Worm (Caenorhabditis elegans) whole organism, late embryonic: ENCODE measurements around the gene sftb-6.
"Not testable (repeated sequence)": the region's sequence is repeated elsewhere in the genome, so short reads cannot be mapped to it uniquely, and the experiment has no call there.

Experiments used
- F13H6.1 ChIP-seq: sonication (generic microtip); optimal IDR thresholded peaks from 2 replicates; lab custom pipeline; 2016; ENCODE audit warnings: missing genetic modification characterization, missing compliant biosample characterization
- K02D7.2 ChIP-seq: sonication (generic microtip); optimal IDR thresholded peaks from 2 replicates; lab custom pipeline; 2017; ENCODE audit warnings: mild to moderate bottlenecking, missing genetic modification characterization, missing compliant biosample characterization
- ceh-18 ChIP-seq: sonication (generic microtip); optimal IDR thresholded peaks from 2 replicates; lab custom pipeline; 2016; ENCODE audit warnings: missing genetic modification characterization, missing compliant biosample characterization
- ceh-19 ChIP-seq: fragments of 200-800 bp; sonication (Bioruptor generic); optimal IDR thresholded peaks from 2 replicates; lab custom pipeline; 2018; ENCODE audit warnings: mild to moderate bottlenecking, missing genetic modification characterization, missing compliant biosample characterization
- ceh-2 ChIP-seq: sonication (generic microtip); optimal IDR thresholded peaks from 2 replicates; lab custom pipeline; 2016; ENCODE audit warnings: missing genotype, missing genetic modification characterization, missing compliant biosample characterization
- ceh-22 ChIP-seq: sonication (generic microtip); optimal IDR thresholded peaks from 2 replicates; lab custom pipeline; 2017; ENCODE audit warnings: missing biosample characterization, missing genetic modification characterization
- ceh-24 ChIP-seq: sonication (generic microtip); optimal IDR thresholded peaks from 2 replicates; lab custom pipeline; 2016; ENCODE audit warnings: mild to moderate bottlenecking, missing genetic modification characterization, missing compliant biosample characterization
- ceh-31 ChIP-seq: sonication (generic microtip); optimal IDR thresholded peaks from 2 replicates; lab custom pipeline; 2016; ENCODE audit warnings: missing genetic modification characterization, missing compliant biosample characterization
- ceh-34 ChIP-seq: sonication (generic microtip); optimal IDR thresholded peaks from 2 replicates; lab custom pipeline; 2016; ENCODE audit warnings: mild to moderate bottlenecking, missing genetic modification characterization, missing compliant biosample characterization
- ceh-6 ChIP-seq: fragments of 200-800 bp; sonication (Bioruptor generic); optimal IDR thresholded peaks from 2 replicates; lab custom pipeline; 2018; ENCODE audit warnings: mild to moderate bottlenecking, missing genetic modification characterization, missing compliant biosample characterization
- ceh-9 ChIP-seq: sonication (generic microtip); optimal IDR thresholded peaks from 2 replicates; lab custom pipeline; 2016; ENCODE audit warnings: mild to moderate bottlenecking, missing genetic modification characterization, inconsistent platforms, missing compliant biosample characterization
- elt-2 ChIP-seq: sonication (generic microtip); optimal IDR thresholded peaks from 2 replicates; lab custom pipeline; 2016; ENCODE audit warnings: missing genetic modification reagents, missing genetic modification characterization, missing compliant biosample characterization
- ets-4 ChIP-seq: sonication (generic microtip); optimal IDR thresholded peaks from 2 replicates; lab custom pipeline; 2016; ENCODE audit warnings: missing genetic modification characterization, missing compliant biosample characterization
- fax-1 ChIP-seq: sonication (generic microtip); optimal IDR thresholded peaks from 2 replicates; lab custom pipeline; 2016; ENCODE audit warnings: missing genotype, missing genetic modification characterization, missing compliant biosample characterization
- fkh-10 ChIP-seq: fragments of 150-350 bp; optimal IDR thresholded peaks from 2 replicates; lab custom pipeline; 2014; ENCODE audit warnings: missing biosample characterization, missing genetic modification reagents, missing genetic modification characterization
- fkh-6 ChIP-seq: sonication (generic microtip); optimal IDR thresholded peaks from 2 replicates; lab custom pipeline; 2016; ENCODE audit warnings: missing genetic modification characterization, missing compliant biosample characterization
- gmeb-2 ChIP-seq: sonication (generic microtip); optimal IDR thresholded peaks from 2 replicates; lab custom pipeline; 2016; ENCODE audit warnings: missing genetic modification characterization, inconsistent platforms, missing compliant biosample characterization
- hlh-13 ChIP-seq: fragments of 200-800 bp; sonication (Bioruptor generic); optimal IDR thresholded peaks from 2 replicates; lab custom pipeline; 2018; ENCODE audit warnings: mild to moderate bottlenecking, missing genetic modification characterization, missing compliant biosample characterization
- hlh-30 ChIP-seq: sonication (generic microtip); optimal IDR thresholded peaks from 2 replicates; lab custom pipeline; 2017; ENCODE audit warnings: antibody characterized with exemption, missing genetic modification characterization, missing compliant biosample characterization; ENCODE audit not compliant: insufficient read depth
- hlh-6 ChIP-seq: sonication (generic microtip); optimal IDR thresholded peaks from 2 replicates; lab custom pipeline; 2016; ENCODE audit warnings: missing genotype, missing genetic modification characterization, missing compliant biosample characterization
- hlh-8 ChIP-seq: sonication (generic microtip); optimal IDR thresholded peaks from 2 replicates; lab custom pipeline; 2016; ENCODE audit warnings: missing genotype, missing genetic modification characterization, missing compliant biosample characterization
- madf-2 ChIP-seq: sonication (generic microtip); optimal IDR thresholded peaks from 2 replicates; lab custom pipeline; 2017; ENCODE audit warnings: missing genetic modification characterization, missing compliant biosample characterization
- mec-3 ChIP-seq: sonication (generic microtip); optimal IDR thresholded peaks from 2 replicates; lab custom pipeline; 2016; ENCODE audit warnings: borderline replicate concordance, missing genetic modification characterization, missing compliant biosample characterization
- nhr-232 ChIP-seq: sonication (generic microtip); optimal IDR thresholded peaks from 2 replicates; lab custom pipeline; 2016; ENCODE audit warnings: missing genetic modification characterization, missing compliant biosample characterization
- odd-2 ChIP-seq: sonication (generic microtip); optimal IDR thresholded peaks from 2 replicates; lab custom pipeline; 2017; ENCODE audit warnings: antibody characterized with exemption, mild to moderate bottlenecking, missing genetic modification characterization, missing compliant biosample characterization
- pag-3 ChIP-seq: sonication (generic microtip); optimal IDR thresholded peaks from 2 replicates; lab custom pipeline; 2016; ENCODE audit warnings: missing compliant biosample characterization, missing genetic modification characterization, borderline replicate concordance
- pha-2 ChIP-seq: sonication (generic microtip); optimal IDR thresholded peaks from 2 replicates; lab custom pipeline; 2017; ENCODE audit warnings: mild to moderate bottlenecking, missing genetic modification characterization, missing compliant biosample characterization
- rnt-1 ChIP-seq: sonication (generic microtip); optimal IDR thresholded peaks from 2 replicates; lab custom pipeline; 2016; ENCODE audit warnings: missing genetic modification characterization, missing compliant biosample characterization
- sdc-2 ChIP-seq: sonication (generic microtip); optimal IDR thresholded peaks from 2 replicates; lab custom pipeline; 2016; ENCODE audit warnings: missing genotype, missing genetic modification characterization, missing compliant biosample characterization
- sox-4 ChIP-seq: sonication (generic microtip); optimal IDR thresholded peaks from 2 replicates; lab custom pipeline; 2017; ENCODE audit warnings: mild to moderate bottlenecking, missing genetic modification characterization, inconsistent platforms, missing compliant biosample characterization
- syd-9 ChIP-seq: sonication (generic microtip); optimal IDR thresholded peaks from 2 replicates; lab custom pipeline; 2016; ENCODE audit warnings: mild to moderate bottlenecking, missing genetic modification characterization, moderate library complexity, missing compliant biosample characterization
- tbx-2 ChIP-seq: sonication (generic microtip); optimal IDR thresholded peaks from 2 replicates; lab custom pipeline; 2016; ENCODE audit warnings: missing genetic modification characterization, missing compliant biosample characterization
- tbx-7 ChIP-seq: sonication (generic microtip); optimal IDR thresholded peaks from 2 replicates; lab custom pipeline; 2016; ENCODE audit warnings: missing genotype, missing genetic modification characterization, missing compliant biosample characterization
- ttx-3 ChIP-seq: sonication (generic microtip); optimal IDR thresholded peaks from 2 replicates; lab custom pipeline; 2016; ENCODE audit warnings: missing genetic modification reagents, missing genetic modification characterization, missing compliant biosample characterization
- unc-42 ChIP-seq: sonication (generic microtip); optimal IDR thresholded peaks from 2 replicates; lab custom pipeline; 2016; ENCODE audit warnings: missing genotype, missing genetic modification characterization, missing compliant biosample characterization
- zip-5 ChIP-seq: sonication (generic microtip); optimal IDR thresholded peaks from 2 replicates; lab custom pipeline; 2016; ENCODE audit warnings: missing genetic modification characterization, missing compliant biosample characterization
- ztf-16 ChIP-seq: sonication (generic microtip); optimal IDR thresholded peaks from 2 replicates; lab custom pipeline; 2017; ENCODE audit warnings: missing genetic modification characterization, missing compliant biosample characterization

sftb-6 gene

ce11 chrII:95177-95576, 3.0 kb upstream of the sftb-6 start, which contains the start of gene C50D2.7:
Gene C50D2.7, minus strand, starts transcription at chrII:95277.
- TF ChIP-seq pag-3 (tag; lab: Kevin White, UChicago) (no peak), ceh-31 (tag; lab: Kevin White, UChicago) (no peak), ceh-24 (tag; lab: Kevin White, UChicago) (no peak), fax-1 (tag; lab: Kevin White, UChicago) (no peak), ttx-3 (no peak), sox-4 (no peak), hlh-30 (tag; lab: Kevin White, UChicago) (no peak), gmeb-2 (tag; lab: Kevin White, UChicago) (no peak), nhr-232 (tag; lab: Kevin White, UChicago) (no peak), hlh-13 (GFP tag; lab: Kevin White, UChicago) (no peak), fkh-10 (GFP tag; lab: Kevin White, UChicago) (no peak), syd-9 (no peak), hlh-8 (tag; lab: Kevin White, UChicago) (no peak)

ce11 chrII:98894-99293, 690 bp downstream of the sftb-6 start, which contains the start of gene C50D2.10:
Gene C50D2.10, plus strand, starts transcription at chrII:99138.
- TF ChIP-seq ceh-6 (GFP tag; lab: Kevin White, UChicago); ceh-9 (tag; lab: Kevin White, UChicago); ets-4: not testable (repeated sequence)

DNA sequence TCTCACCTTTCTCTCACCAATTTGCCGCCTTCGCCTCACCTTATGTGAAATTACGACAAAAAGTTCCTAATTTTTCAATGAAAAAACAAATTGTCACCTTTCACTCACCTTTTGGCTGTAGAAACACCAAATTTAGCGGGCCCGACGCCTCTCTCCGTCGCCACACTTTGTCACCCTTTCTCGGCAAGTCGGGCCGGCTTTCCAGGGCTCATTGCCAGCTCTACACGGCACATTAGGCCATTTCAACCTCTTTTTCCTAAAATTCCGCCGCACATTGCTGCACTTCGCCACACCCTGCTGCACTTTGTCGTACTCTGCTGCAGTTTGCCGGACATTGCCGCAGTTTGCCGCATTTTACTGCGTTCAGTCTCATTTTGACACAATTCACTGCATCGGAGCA, 3.0 kb downstream of the sftb-6 start:
- TF ChIP-seq fkh-10 (GFP tag; lab: Kevin White, UChicago) (no peak), tbx-7 (no peak), ttx-3 (no peak), ztf-16 (no peak), F13H6.1 (tag; lab: Kevin White, UChicago) (no peak), hlh-13 (GFP tag; lab: Kevin White, UChicago) (no peak), ceh-19 (no peak), sox-4 (no peak)

ce11 chrII:104234-104633, 6.0 kb downstream of the sftb-6 start, which contains the start of gene col-68:
Gene col-68, plus strand, starts transcription at chrII:104534.
- TF ChIP-seq ets-4 = no peak
- TF ChIP-seq K02D7.2 (tag; lab: Kevin White, UChicago) = no peak
- TF ChIP-seq ttx-3 = no peak
- no peak for TF ChIP-seq ceh-6 (GFP tag; lab: Kevin White, UChicago)
- no peak for TF ChIP-seq ceh-2 (tag; lab: Kevin White, UChicago)
- TF ChIP-seq madf-2 = no peak
- no peak for TF ChIP-seq hlh-13 (GFP tag; lab: Kevin White, UChicago)
- TF ChIP-seq tbx-2 (tag; lab: Kevin White, UChicago) = no peak

- no peak for TF ChIP-seq ceh-22 (tag; lab: Kevin White, UChicago)
- TF ChIP-seq ceh-9 (tag; lab: Kevin White, UChicago) = no peak
- TF ChIP-seq ceh-34 = no peak
- no peak for TF ChIP-seq rnt-1
- no peak for TF ChIP-seq zip-5
- TF ChIP-seq mec-3 (tag; lab: Kevin White, UChicago) = no peak
- no peak for TF ChIP-seq unc-42 (tag; lab: Kevin White, UChicago)
- TF ChIP-seq ztf-16 = no peak
- TF ChIP-seq fkh-6 (tag; lab: Kevin White, UChicago) = no peak
- no peak for TF ChIP-seq pha-2 (tag; lab: Kevin White, UChicago)
- TF ChIP-seq sdc-2 (tag; lab: Kevin White, UChicago) = no peak
- TF ChIP-seq odd-2 = no peak
- TF ChIP-seq elt-2 = no peak
- TF ChIP-seq hlh-6 (tag; lab: Kevin White, UChicago) = no peak
- no peak for TF ChIP-seq ceh-18 (tag; lab: Kevin White, UChicago)
- TF ChIP-seq sox-4 = no peak
- TF ChIP-seq, all 69 proteins: peak for 0
Observed at ce11 chrII:105327-105882, 7.2 kb downstream of the sftb-6 start.
